Fruit fly (Drosophila melanogaster) whole organism, adult: ENCODE results near the gene Srg3.

Experiments
- CG12768 ChIP-seq: fragments of 200-800 bp; sonication (Bioruptor generic); optimal IDR thresholded peaks from 2 replicates; lab custom pipeline; 2017; ENCODE audit warnings: missing biosample characterization, missing genetic modification characterization, mild to moderate bottlenecking, moderate library complexity, missing genetic modification reagents
- CG14711 ChIP-seq: fragments of 200-800 bp; sonication (Bioruptor generic); optimal IDR thresholded peaks from 2 replicates; lab custom pipeline; 2018; ENCODE audit warnings: missing biosample characterization, mild to moderate bottlenecking, missing genetic modification characterization, moderate library complexity
- CG1620 ChIP-seq: fragments of 200-800 bp; sonication (Bioruptor generic); optimal IDR thresholded peaks from 2 replicates; lab custom pipeline; 2016; ENCODE audit warnings: missing biosample characterization, missing genetic modification characterization
- CG7045 ChIP-seq: fragments of 200-800 bp; sonication (Bioruptor generic); optimal IDR thresholded peaks from 2 replicates; lab custom pipeline; 2017; ENCODE audit warnings: missing biosample characterization, mild to moderate bottlenecking, missing genetic modification characterization
- Clk ChIP-seq: fragments of 200-800 bp; sonication (Bioruptor generic); optimal IDR thresholded peaks from 2 replicates; lab custom pipeline; 2017; ENCODE audit warnings: missing biosample characterization, missing genetic modification characterization
- Hr96 ChIP-seq: fragments of 200-800 bp; sonication (Bioruptor generic); optimal IDR thresholded peaks from 2 replicates; lab custom pipeline; 2016; ENCODE audit warnings: missing biosample characterization, missing genetic modification characterization
- Mnt ChIP-seq: fragments of 200-800 bp; sonication (Bioruptor generic); optimal IDR thresholded peaks from 2 replicates; lab custom pipeline; 2016; ENCODE audit warnings: missing biosample characterization, mild to moderate bottlenecking, missing genetic modification characterization
- cnc ChIP-seq, 2 experiments: fragments of >200 bp; optimal IDR thresholded peaks; 2 replicates each; lab custom pipeline; 2017
- kay ChIP-seq: fragments of 200-800 bp; sonication (Bioruptor generic); peaks from one replicate; lab custom pipeline; 2016; ENCODE audit warnings: missing biosample characterization, missing genetic modification characterization, borderline replicate concordance
- ovo ChIP-seq: fragments of 200-800 bp; sonication (Bioruptor generic); optimal IDR thresholded peaks from 2 replicates; lab custom pipeline; 2016; ENCODE audit warnings: missing biosample characterization, missing genetic modification characterization
- pad ChIP-seq: fragments of 200-800 bp; sonication (Bioruptor generic); optimal IDR thresholded peaks from 3 replicates; lab custom pipeline; 2017; ENCODE audit warnings: missing biosample characterization, missing genetic modification characterization, mild to moderate bottlenecking, moderate library complexity, missing genetic modification reagents
- tj ChIP-seq: fragments of 200-800 bp; sonication (Bioruptor generic); optimal IDR thresholded peaks from 3 replicates; lab custom pipeline; 2017; ENCODE audit warnings: missing biosample characterization, mild to moderate bottlenecking, missing genetic modification characterization, moderate library complexity
- toe ChIP-seq: fragments of 200-800 bp; sonication (Bioruptor generic); optimal IDR thresholded peaks from 2 replicates; lab custom pipeline; 2016; ENCODE audit warnings: missing biosample characterization, missing genetic modification characterization

dm6 chr3L:9451522-9452118 is 8.6 kb downstream of the Srg3 start, which contains the start of the genes CG3448 and ghi:
- TF ChIP-seq Hr96 (no peak), toe (GFP tag; lab: Kevin White, UChicago) (peak; percentile 84), CG7045 (GFP tag; lab: Kevin White, UChicago) (peak; percentile 75), tj (peak; percentile 12), Clk (GFP tag; lab: Kevin White, UChicago) (peak; percentile 32), kay (GFP tag; lab: Kevin White, UChicago) (no peak), CG14711 (tag; lab: Kevin White, UChicago) (peak; percentile 99), CG1620 (GFP tag; lab: Kevin White, UChicago) (peak; percentile 72), Mnt (GFP tag; lab: Kevin White, UChicago) (peak; percentile 77), cnc (optimal IDR thresholded peaks at IDR 0.05; lab: Kevin White, UChicago) (no peak), pad (GFP tag; lab: Kevin White, UChicago) (peak; percentile 69), ovo (GFP tag; lab: Kevin White, UChicago) (no peak), CG12768 (GFP tag; lab: Kevin White, UChicago) (peak; percentile 87)
